Fruit fly (Drosophila melanogaster) whole organism, embryonic: ENCODE results near the gene CG14718.

Source experiments
- Ada2b ChIP-seq: fragments of 200-800 bp; sonication (Bioruptor generic); IDR thresholded peaks from 2 replicates; pipeline ENCODE4 v1.3.6; 2022; ENCODE audit warnings: missing biosample characterization, missing genetic modification characterization
- Blimp-1 ChIP-seq: fragments of 200-800 bp; sonication (Bioruptor generic); optimal IDR thresholded peaks from 3 replicates; lab custom pipeline; 2018; ENCODE audit warnings: missing biosample characterization, missing genetic modification characterization, mild to moderate bottlenecking, moderate library complexity, missing genetic modification reagents
- CG10565 ChIP-seq: fragments of 200-800 bp; sonication (Bioruptor generic); optimal IDR thresholded peaks from 3 replicates; lab custom pipeline; 2016; ENCODE audit warnings: missing biosample characterization, mild to moderate bottlenecking, missing genetic modification characterization
- CG10979 ChIP-seq: fragments of 200-800 bp; sonication (Bioruptor generic); optimal IDR thresholded peaks from 2 replicates; lab custom pipeline; 2018; ENCODE audit warnings: missing biosample characterization, mild to moderate bottlenecking, missing genetic modification characterization, moderate library complexity
- CG11560 ChIP-seq: fragments of 200-800 bp; sonication (Bioruptor generic); IDR thresholded peaks from 3 replicates; pipeline ENCODE4 v1.3.6; 2022; ENCODE audit warnings: missing biosample characterization, missing genetic modification characterization
- CG14014 ChIP-seq: fragments of 200-800 bp; sonication (Bioruptor generic); IDR thresholded peaks from 2 replicates; pipeline ENCODE4 v1.3.6; 2022; ENCODE audit warnings: missing biosample characterization, missing genetic modification characterization
- CG15269 ChIP-seq: fragments of 200-800 bp; sonication (Bioruptor generic); optimal IDR thresholded peaks from 2 replicates; lab custom pipeline; 2018; ENCODE audit warnings: missing biosample characterization, mild to moderate bottlenecking, missing genetic modification characterization, moderate library complexity
- CG1647 ChIP-seq: fragments of 200-800 bp; sonication (Bioruptor generic); optimal IDR thresholded peaks from 3 replicates; lab custom pipeline; 2016; ENCODE audit warnings: missing biosample characterization, missing genetic modification characterization
- CG17328 ChIP-seq: fragments of 200-800 bp; sonication (Bioruptor generic); IDR thresholded peaks from 2 replicates; pipeline ENCODE4 v1.3.6; 2022; ENCODE audit warnings: missing biosample characterization, missing genetic modification characterization
- CG17385 ChIP-seq: fragments of 200-800 bp; sonication (Bioruptor generic); optimal IDR thresholded peaks from 3 replicates; lab custom pipeline; 2018; ENCODE audit warnings: missing biosample characterization, mild to moderate bottlenecking, missing genetic modification characterization
- CG17829 ChIP-seq: fragments of 200-800 bp; optimal IDR thresholded peaks from 2 replicates; lab custom pipeline; 2019; ENCODE audit warnings: missing biosample characterization, mild to moderate bottlenecking, missing genetic modification characterization, moderate library complexity
- CG30403 ChIP-seq: fragments of 200-800 bp; sonication (Bioruptor generic); optimal IDR thresholded peaks from 3 replicates; lab custom pipeline; 2016; ENCODE audit warnings: missing biosample characterization, missing genetic modification characterization
- CG31224 ChIP-seq: fragments of 200-800 bp; sonication (Bioruptor generic); IDR thresholded peaks from 2 replicates; pipeline ENCODE4 v1.3.6; 2022; ENCODE audit warnings: missing biosample characterization, missing genetic modification characterization
- CG4617 ChIP-seq: fragments of 200-800 bp; sonication (Bioruptor generic); optimal IDR thresholded peaks from 3 replicates; lab custom pipeline; 2016; ENCODE audit warnings: missing biosample characterization, missing genetic modification characterization, borderline replicate concordance
- CG4854 ChIP-seq: fragments of 200-800 bp; sonication (Bioruptor generic); optimal IDR thresholded peaks from 2 replicates; lab custom pipeline; 2016; ENCODE audit warnings: missing biosample characterization, missing genetic modification characterization, inconsistent platforms
- CG7357 ChIP-seq: fragments of 200-800 bp; sonication (Bioruptor generic); IDR thresholded peaks from 3 replicates; pipeline ENCODE4 v1.3.6; 2022; ENCODE audit warnings: missing biosample characterization, missing genetic modification characterization
- CG7839 ChIP-seq: fragments of 200-800 bp; sonication (Bioruptor generic); optimal IDR thresholded peaks from 3 replicates; lab custom pipeline; 2018; ENCODE audit warnings: missing biosample characterization, mild to moderate bottlenecking, missing genetic modification characterization, moderate library complexity
- CG7987 ChIP-seq: fragments of 200-800 bp; sonication (Bioruptor generic); optimal IDR thresholded peaks from 2 replicates; lab custom pipeline; 2018; ENCODE audit warnings: missing biosample characterization, mild to moderate bottlenecking, missing genetic modification characterization, moderate library complexity
- CG8359 ChIP-seq: fragments of 200-800 bp; sonication (Bioruptor generic); optimal IDR thresholded peaks from 2 replicates; lab custom pipeline; 2017; ENCODE audit warnings: missing biosample characterization, mild to moderate bottlenecking, missing genetic modification characterization, borderline replicate concordance
- CG9609 ChIP-seq: fragments of 200-800 bp; sonication (Bioruptor generic); optimal IDR thresholded peaks from 3 replicates; lab custom pipeline; 2016; ENCODE audit warnings: missing biosample characterization, missing genetic modification characterization
- CG9876 ChIP-seq: fragments of 200-800 bp; sonication (Bioruptor generic); optimal IDR thresholded peaks from 2 replicates; lab custom pipeline; 2016; ENCODE audit warnings: missing biosample characterization, missing genetic modification characterization
- Drgx ChIP-seq: fragments of 200-800 bp; sonication (Bioruptor generic); IDR thresholded peaks from 2 replicates; pipeline ENCODE4 v1.3.6; 2022; ENCODE audit warnings: missing biosample characterization, missing genetic modification characterization
- MESR4 ChIP-seq: fragments of 200-800 bp; sonication (Bioruptor generic); optimal IDR thresholded peaks from 2 replicates; lab custom pipeline; 2018; ENCODE audit warnings: missing biosample characterization, mild to moderate bottlenecking, missing genetic modification characterization, moderate library complexity
- Max ChIP-seq: fragments of 200-800 bp; sonication (Bioruptor generic); optimal IDR thresholded peaks from 2 replicates; lab custom pipeline; 2016; ENCODE audit warnings: missing biosample characterization, mild to moderate bottlenecking, missing genetic modification characterization
- NK7.1 ChIP-seq: fragments of 200-800 bp; sonication (Bioruptor generic); optimal IDR thresholded peaks from 3 replicates; lab custom pipeline; 2016; ENCODE audit warnings: missing biosample characterization, missing genetic modification characterization
- NfI ChIP-seq: fragments of 200-800 bp; sonication (Bioruptor generic); optimal IDR thresholded peaks from 3 replicates; lab custom pipeline; 2018; ENCODE audit warnings: missing biosample characterization, mild to moderate bottlenecking, missing genetic modification characterization, moderate library complexity
- Sry-β ChIP-seq: fragments of 200-800 bp; sonication (Bioruptor generic); optimal IDR thresholded peaks from 2 replicates; lab custom pipeline; 2018; ENCODE audit warnings: missing biosample characterization, mild to moderate bottlenecking, missing genetic modification characterization, moderate library complexity
- al ChIP-seq: fragments of 200-800 bp; sonication (Bioruptor generic); IDR thresholded peaks from 2 replicates; pipeline ENCODE4 v1.3.6; 2022; ENCODE audit warnings: missing biosample characterization, missing genetic modification characterization
- ci ChIP-seq: fragments of 200-800 bp; sonication (Bioruptor generic); IDR thresholded peaks from 3 replicates; pipeline ENCODE4 v1.3.6; 2022; ENCODE audit warnings: missing biosample characterization, missing genetic modification characterization
- danr ChIP-seq: fragments of 200-800 bp; sonication (Bioruptor generic); IDR thresholded peaks from 2 replicates; pipeline ENCODE4 v1.3.6; 2022; ENCODE audit warnings: missing biosample characterization, missing genetic modification characterization
- emc ChIP-seq: fragments of 200-800 bp; sonication (Bioruptor generic); optimal IDR thresholded peaks from 2 replicates; lab custom pipeline; 2016; ENCODE audit warnings: missing biosample characterization, missing genetic modification characterization
- fd3F ChIP-seq: fragments of 200-800 bp; sonication (Bioruptor generic); optimal IDR thresholded peaks from 2 replicates; lab custom pipeline; 2018; ENCODE audit warnings: missing biosample characterization, mild to moderate bottlenecking, missing genetic modification characterization, moderate library complexity
- fu2 ChIP-seq: fragments of 200-800 bp; sonication (Bioruptor generic); optimal IDR thresholded peaks from 2 replicates; lab custom pipeline; 2016; ENCODE audit warnings: missing biosample characterization, missing genetic modification characterization
- gcm ChIP-seq: fragments of 200-800 bp; sonication (Bioruptor generic); optimal IDR thresholded peaks from 2 replicates; lab custom pipeline; 2019; ENCODE audit warnings: missing biosample characterization, mild to moderate bottlenecking, missing genetic modification characterization, moderate library complexity
- her ChIP-seq: fragments of 200-800 bp; sonication (Bioruptor generic); optimal IDR thresholded peaks from 2 replicates; lab custom pipeline; 2016; ENCODE audit warnings: missing biosample characterization, missing genetic modification characterization
- ind ChIP-seq: fragments of 200-800 bp; sonication (Bioruptor generic); optimal IDR thresholded peaks from 3 replicates; lab custom pipeline; 2016; ENCODE audit warnings: missing biosample characterization, missing genetic modification characterization
- inv ChIP-seq: fragments of 200-800 bp; sonication (Bioruptor generic); IDR thresholded peaks from 2 replicates; pipeline ENCODE4 v1.3.6; 2022; ENCODE audit warnings: missing biosample characterization, missing genetic modification characterization; ENCODE audit not compliant: partially characterized antibody
- kah ChIP-seq: fragments of 200-800 bp; sonication (Bioruptor generic); optimal IDR thresholded peaks from 2 replicates; lab custom pipeline; 2018; ENCODE audit warnings: missing biosample characterization, mild to moderate bottlenecking, missing genetic modification characterization
- lola ChIP-seq, 3 experiments: fragments of >200 bp in 2 of 3; fragments of 200-800 bp in 1 of 3; sonication (Bioruptor generic) in 1 of 3; optimal IDR thresholded peaks; 2 replicates each; lab custom pipeline; 2017 to 2019; ENCODE audit warnings: missing biosample characterization in 3 of 3, missing genetic modification characterization in 3 of 3, mild to moderate bottlenecking in 1 of 3, moderate library complexity in 1 of 3
- lov ChIP-seq, 2 experiments: fragments of 200-800 bp in 1 of 2; fragments of >200 bp in 1 of 2; sonication (Bioruptor generic) in 1 of 2; IDR thresholded peaks in 1 of 2; optimal IDR thresholded peaks in 1 of 2; 2 replicates in 1 of 2; 3 replicates in 1 of 2; pipeline versions ENCODE4 v1.3.6 to Lab custom; 2017 to 2022; ENCODE audit warnings: missing biosample characterization in 1 of 2, missing genetic modification characterization in 1 of 2
- maf-S ChIP-seq: fragments of 200-800 bp; sonication (Bioruptor generic); optimal IDR thresholded peaks from 2 replicates; lab custom pipeline; 2016; ENCODE audit warnings: missing biosample characterization, missing genetic modification characterization
- nau ChIP-seq: fragments of 200-800 bp; sonication (Bioruptor generic); optimal IDR thresholded peaks from 3 replicates; lab custom pipeline; 2017; ENCODE audit warnings: missing biosample characterization, mild to moderate bottlenecking, missing genetic modification characterization, missing genetic modification reagents
- pros ChIP-seq: fragments of 200-800 bp; sonication (Bioruptor generic); optimal IDR thresholded peaks from 3 replicates; lab custom pipeline; 2019; ENCODE audit warnings: missing biosample characterization, mild to moderate bottlenecking, missing genetic modification characterization, moderate library complexity
- ro ChIP-seq: fragments of 200-800 bp; sonication (Bioruptor generic); IDR thresholded peaks from 2 replicates; pipeline ENCODE4 v1.3.6; 2022; ENCODE audit warnings: missing biosample characterization, missing genetic modification characterization
- shn ChIP-seq: fragments of 200-800 bp; sonication (Bioruptor generic); optimal IDR thresholded peaks from 3 replicates; lab custom pipeline; 2016; ENCODE audit warnings: missing biosample characterization, missing genetic modification characterization
- sob ChIP-seq: fragments of 200-800 bp; sonication (Bioruptor generic); IDR thresholded peaks from 2 replicates; pipeline ENCODE4 v1.3.6; 2022; ENCODE audit warnings: missing biosample characterization, missing genetic modification characterization
- stc ChIP-seq: fragments of 200-800 bp; sonication (Bioruptor generic); IDR thresholded peaks from 2 replicates; pipeline ENCODE4 v1.3.6; 2022; ENCODE audit warnings: missing biosample characterization, missing genetic modification characterization
- tup ChIP-seq: fragments of 200-800 bp; sonication (Bioruptor generic); optimal IDR thresholded peaks from 2 replicates; lab custom pipeline; 2016; ENCODE audit warnings: missing biosample characterization, mild to moderate bottlenecking, missing genetic modification characterization, moderate library complexity
- z ChIP-seq: fragments of 200-800 bp; sonication (Bioruptor generic); IDR thresholded peaks from 3 replicates; pipeline ENCODE4 v1.3.6; 2022; ENCODE audit warnings: missing biosample characterization, missing genetic modification characterization

Gene CG14718

DNA sequence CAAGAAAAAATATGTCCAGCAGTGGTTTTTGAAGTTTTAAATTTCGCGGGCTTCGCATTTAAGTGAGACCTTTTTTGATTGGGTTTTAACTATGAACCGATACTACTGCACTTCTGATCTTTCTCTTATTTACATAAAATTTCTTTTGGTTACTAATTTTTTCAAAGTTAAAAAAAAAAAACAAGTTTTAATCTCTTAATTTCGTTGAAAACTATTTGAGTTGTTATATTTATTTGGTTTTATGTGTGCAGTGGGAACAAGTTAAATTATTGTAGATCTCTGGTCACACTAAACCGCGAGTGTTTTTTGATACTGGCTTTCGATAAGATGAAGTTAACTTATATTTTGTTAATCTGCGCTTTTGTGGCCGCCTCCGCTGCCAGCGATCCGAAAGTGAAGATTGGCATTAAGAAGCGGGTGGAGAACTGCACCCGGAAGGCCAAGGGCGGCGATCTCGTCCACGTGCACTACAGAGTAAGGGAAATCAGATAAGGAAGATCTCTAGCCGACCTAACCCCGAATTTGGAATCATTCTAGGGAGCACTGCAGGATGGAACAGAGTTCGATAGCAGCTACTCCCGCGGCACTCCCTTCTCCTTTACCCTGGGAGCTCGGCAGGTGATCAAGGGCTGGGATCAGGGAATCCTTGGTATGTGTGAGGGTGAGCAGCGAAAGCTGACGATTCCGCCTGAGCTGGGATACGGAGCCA lies 26.3 kb upstream of the CG14718 start, which contains the start of gene CG14715 (continued):
- TF ChIP-seq NK7.1 (GFP tag; lab: Kevin White, UChicago) (no peak), al (GFP tag; lab: Robert Waterston, UW) (0 out of 2 replicates have a peak, but pooled peaks have one; percentile 19), CG15269 (tag; lab: Kevin White, UChicago) (peak; percentile 36), CG4617 (GFP tag; lab: Kevin White, UChicago) (peak; percentile 68), tup (no peak), CG8359 (GFP tag; lab: Kevin White, UChicago) (no peak), her (no peak), CG31224 (GFP tag; lab: Robert Waterston, UW) (no peak), CG9609 (GFP tag; lab: Kevin White, UChicago) (peak; percentile 34), CG17328 (GFP tag; lab: Robert Waterston, UW) (no peak), Sry-β (GFP tag; lab: Kevin White, UChicago) (no peak), nau (GFP tag; lab: Kevin White, UChicago) (no peak), MESR4 (peak; percentile 49), pros (GFP tag; lab: Kevin White, UChicago) (no peak), CG10979 (peak; percentile 16), NfI (no peak), danr (no peak), CG11560 (tag; lab: Robert Waterston, UW) (no peak), ro (GFP tag; lab: Robert Waterston, UW) (no peak), CG17385 (GFP tag; lab: Kevin White, UChicago) (peak; percentile 16), Drgx (GFP tag; lab: Robert Waterston, UW) (no peak), sob (GFP tag; lab: Robert Waterston, UW) (peak; percentile 54; the same call in 1 of the 2 replicates), inv (GFP tag; lab: Robert Waterston, UW) (peak; percentile 46), maf-S (no peak), CG14014 (GFP tag; lab: Robert Waterston, UW) (peak; percentile 13; the same call in 1 of the 2 replicates), z (no peak), fd3F (GFP tag; lab: Kevin White, UChicago) (no peak), CG7357 (GFP tag; lab: Robert Waterston, UW) (peak; percentile 98), lov (optimal IDR thresholded peaks at IDR 0.05; lab: Kevin White, UChicago) (no peak), lov (GFP tag; IDR thresholded peaks at IDR 0.05; lab: Robert Waterston, UW) (no peak), CG10565 (GFP tag; lab: Kevin White, UChicago) (no peak), CG9876 (GFP tag; lab: Kevin White, UChicago) (no peak), shn (GFP tag; lab: Kevin White, UChicago) (peak; percentile 48), gcm (GFP tag; lab: Kevin White, UChicago) (peak; percentile 23), CG4854 (GFP tag; lab: Kevin White, UChicago) (no peak), CG30403 (peak; percentile 72), emc (GFP tag; lab: Kevin White, UChicago) (no peak), Blimp-1 (GFP tag; lab: Kevin White, UChicago) (peak; percentile 37), lola (GFP tag; optimal IDR thresholded peaks at IDR 0.05; lab: Kevin White, UChicago) (peak in 1 of 3 experiments; percentile 51), ind (peak; percentile 44), kah (no peak), CG1647 (GFP tag; lab: Kevin White, UChicago) (no peak), stc (GFP tag; lab: Robert Waterston, UW) (no peak), fu2 (GFP tag; lab: Kevin White, UChicago) (no peak), ci (GFP tag; lab: Robert Waterston, UW) (no peak), CG17829 (tag; lab: Kevin White, UChicago) (peak; percentile 28), Ada2b (GFP tag; lab: Robert Waterston, UW) (no peak), CG7987 (GFP tag; lab: Kevin White, UChicago) (no peak), Max (GFP tag; lab: Kevin White, UChicago) (peak; percentile 29), CG7839 (tag; lab: Kevin White, UChicago) (peak; percentile 48)
